Fruit fly (Drosophila melanogaster) whole organism, embryonic: ENCODE results near the gene CG12057.

Experiments used
- Ada2b ChIP-seq: fragments of 200-800 bp; sonication (Bioruptor generic); IDR thresholded peaks from 2 replicates; pipeline ENCODE4 v1.3.6; 2022; ENCODE audit warnings: missing biosample characterization, missing genetic modification characterization
- CG11456 ChIP-seq: fragments of 200-800 bp; sonication (Bioruptor generic); IDR thresholded peaks from 3 replicates; pipeline ENCODE4 v1.3.6; 2022; ENCODE audit warnings: missing biosample characterization, missing genetic modification characterization
- CG11723 ChIP-seq: fragments of 200-800 bp; sonication (Bioruptor generic); optimal IDR thresholded peaks from 2 replicates; lab custom pipeline; 2017; ENCODE audit warnings: missing biosample characterization, mild to moderate bottlenecking, missing genetic modification characterization
- CG12155 ChIP-seq: fragments of 200-800 bp; sonication (Bioruptor generic); optimal IDR thresholded peaks from 3 replicates; lab custom pipeline; 2016; ENCODE audit warnings: missing biosample characterization, missing genetic modification characterization
- CG12219 ChIP-seq: fragments of 200-800 bp; sonication (Bioruptor generic); optimal IDR thresholded peaks from 3 replicates; lab custom pipeline; 2018; ENCODE audit warnings: missing biosample characterization, mild to moderate bottlenecking, missing genetic modification characterization
- CG14441 ChIP-seq: fragments of 200-800 bp; sonication (Bioruptor generic); IDR thresholded peaks from 2 replicates; pipeline ENCODE4 v1.3.6; 2022; ENCODE audit warnings: missing biosample characterization, missing genetic modification characterization
- CG16813 ChIP-seq: fragments of 200-800 bp; sonication (Bioruptor generic); IDR thresholded peaks from 3 replicates; pipeline ENCODE4 v1.3.6; 2022; ENCODE audit warnings: missing biosample characterization, missing genetic modification characterization; ENCODE audit not compliant: partially characterized antibody
- CG18011 ChIP-seq: fragments of 200-800 bp; sonication (Bioruptor generic); optimal IDR thresholded peaks from 2 replicates; lab custom pipeline; 2017; ENCODE audit warnings: missing biosample characterization, missing genetic modification characterization, mild to moderate bottlenecking, moderate library complexity, missing genotype
- CG18476 ChIP-seq: fragments of 200-800 bp; sonication (Bioruptor generic); optimal IDR thresholded peaks from 2 replicates; lab custom pipeline; 2016; ENCODE audit warnings: missing biosample characterization, mild to moderate bottlenecking, missing genetic modification characterization
- CG30431 ChIP-seq: fragments of 200-800 bp; sonication (Bioruptor generic); optimal IDR thresholded peaks from 2 replicates; lab custom pipeline; 2017; ENCODE audit warnings: missing biosample characterization, missing genetic modification characterization
- CG32772 ChIP-seq: fragments of 200-800 bp; sonication (Bioruptor generic); IDR thresholded peaks from 2 replicates; pipeline ENCODE4 v1.3.6; 2022; ENCODE audit warnings: missing biosample characterization, missing genetic modification characterization
- CG4617 ChIP-seq: fragments of 200-800 bp; sonication (Bioruptor generic); optimal IDR thresholded peaks from 3 replicates; lab custom pipeline; 2016; ENCODE audit warnings: missing biosample characterization, missing genetic modification characterization, borderline replicate concordance
- CG5245 ChIP-seq: fragments of 200-800 bp; sonication (Bioruptor generic); optimal IDR thresholded peaks from 3 replicates; lab custom pipeline; 2016; ENCODE audit warnings: missing biosample characterization, missing genetic modification characterization
- CG6272 ChIP-seq: fragments of 200-800 bp; sonication (Bioruptor generic); IDR thresholded peaks from 2 replicates; pipeline ENCODE4 v1.3.6; 2022; ENCODE audit warnings: missing biosample characterization, missing genetic modification characterization
- CG6683 ChIP-seq: fragments of 200-800 bp; sonication (Bioruptor generic); optimal IDR thresholded peaks from 2 replicates; lab custom pipeline; 2017; ENCODE audit warnings: missing biosample characterization, mild to moderate bottlenecking, missing genetic modification characterization, missing genetic modification reagents
- CG7786 ChIP-seq: fragments of 200-800 bp; sonication (Bioruptor generic); optimal IDR thresholded peaks from 2 replicates; lab custom pipeline; 2016; ENCODE audit warnings: missing biosample characterization, missing genetic modification characterization
- CG9437 ChIP-seq: fragments of 200-800 bp; sonication (Bioruptor generic); optimal IDR thresholded peaks from 2 replicates; lab custom pipeline; 2018; ENCODE audit warnings: missing biosample characterization, mild to moderate bottlenecking, missing genetic modification characterization
- CkIIα-i1 ChIP-seq: fragments of 200-800 bp; sonication (Bioruptor generic); IDR thresholded peaks from 2 replicates; pipeline ENCODE4 v1.3.6; 2022; ENCODE audit warnings: missing biosample characterization, missing genetic modification characterization
- D19A ChIP-seq: fragments of 200-800 bp; optimal IDR thresholded peaks from 3 replicates; lab custom pipeline; 2019; ENCODE audit warnings: missing biosample characterization, mild to moderate bottlenecking, missing genetic modification characterization, moderate library complexity
- Dad ChIP-seq: fragments of 200-800 bp; sonication (Bioruptor generic); optimal IDR thresholded peaks from 3 replicates; lab custom pipeline; 2016; ENCODE audit warnings: missing biosample characterization, missing genetic modification characterization
- ERR ChIP-seq: fragments of 200-800 bp; sonication (Bioruptor generic); optimal IDR thresholded peaks from 2 replicates; lab custom pipeline; 2016; ENCODE audit warnings: missing biosample characterization, missing genetic modification characterization
- HLH54F ChIP-seq: fragments of 200-800 bp; sonication (Bioruptor generic); optimal IDR thresholded peaks from 3 replicates; lab custom pipeline; 2016; ENCODE audit warnings: missing biosample characterization, missing genetic modification characterization
- Hmr ChIP-seq: fragments of 200-800 bp; sonication (Bioruptor generic); optimal IDR thresholded peaks from 3 replicates; lab custom pipeline; 2017; ENCODE audit warnings: mild to moderate bottlenecking, missing biosample characterization, missing genetic modification reagents, missing genetic modification characterization
- Jarid2 ChIP-seq: fragments of 200-800 bp; sonication (Bioruptor generic); optimal IDR thresholded peaks from 3 replicates; lab custom pipeline; 2017; ENCODE audit warnings: mild to moderate bottlenecking, missing biosample characterization, missing genetic modification reagents, missing genetic modification characterization
- MBD-R2 ChIP-seq: fragments of 200-800 bp; sonication (Bioruptor generic); IDR thresholded peaks from 2 replicates; pipeline ENCODE4 v1.3.6; 2022; ENCODE audit warnings: missing biosample characterization, missing genetic modification characterization
- Nf-YB ChIP-seq: fragments of 200-800 bp; sonication (Bioruptor generic); optimal IDR thresholded peaks from 3 replicates; lab custom pipeline; 2019; ENCODE audit warnings: missing biosample characterization, mild to moderate bottlenecking, missing genetic modification characterization, moderate library complexity
- Nf-YC ChIP-seq: fragments of 200-800 bp; optimal IDR thresholded peaks from 3 replicates; lab custom pipeline; 2019; ENCODE audit warnings: missing biosample characterization, mild to moderate bottlenecking, missing genetic modification characterization, moderate library complexity
- NfI ChIP-seq: fragments of 200-800 bp; sonication (Bioruptor generic); optimal IDR thresholded peaks from 3 replicates; lab custom pipeline; 2018; ENCODE audit warnings: missing biosample characterization, mild to moderate bottlenecking, missing genetic modification characterization, moderate library complexity
- Opbp ChIP-seq: fragments of 200-800 bp; sonication (Bioruptor generic); IDR thresholded peaks from 3 replicates; pipeline ENCODE4 v1.3.6; 2022; ENCODE audit warnings: missing biosample characterization, missing genetic modification characterization; ENCODE audit not compliant: partially characterized antibody
- Optix ChIP-seq: fragments of 200-800 bp; sonication (Bioruptor generic); IDR thresholded peaks from 3 replicates; pipeline ENCODE4 v1.3.6; 2022; ENCODE audit warnings: missing biosample characterization, missing genetic modification characterization
- PHDP ChIP-seq: fragments of 200-800 bp; sonication (Bioruptor generic); optimal IDR thresholded peaks from 3 replicates; lab custom pipeline; 2018; ENCODE audit warnings: missing biosample characterization, mild to moderate bottlenecking, missing genetic modification characterization, moderate library complexity
- abd-A ChIP-seq: fragments of 200-800 bp; sonication (Bioruptor generic); optimal IDR thresholded peaks from 3 replicates; lab custom pipeline; 2019; ENCODE audit warnings: missing biosample characterization, mild to moderate bottlenecking, missing genetic modification characterization, moderate library complexity
- ase ChIP-seq: fragments of 200-800 bp; sonication (Bioruptor generic); IDR thresholded peaks from 3 replicates; pipeline ENCODE4 v1.3.6; 2022; ENCODE audit warnings: missing biosample characterization, missing genetic modification characterization
- bab2 ChIP-seq: fragments of 200-800 bp; sonication (Bioruptor generic); optimal IDR thresholded peaks from 2 replicates; lab custom pipeline; 2016; ENCODE audit warnings: missing biosample characterization, missing genetic modification characterization
- br ChIP-seq: fragments of >200 bp; optimal IDR thresholded peaks from 2 replicates; lab custom pipeline; 2017
- chif ChIP-seq, 2 experiments: fragments of 200-800 bp; sonication (Bioruptor generic); optimal IDR thresholded peaks; 3 replicates each; lab custom pipeline; 2016; ENCODE audit warnings: missing biosample characterization in 2 of 2, missing genetic modification characterization in 2 of 2
- chm ChIP-seq: fragments of 200-800 bp; sonication (Bioruptor generic); IDR thresholded peaks from 2 replicates; pipeline ENCODE4 v1.3.6; 2022; ENCODE audit warnings: missing biosample characterization, missing genetic modification characterization
- disco-r ChIP-seq: fragments of 200-800 bp; sonication (Bioruptor generic); optimal IDR thresholded peaks from 2 replicates; lab custom pipeline; 2016; ENCODE audit warnings: missing biosample characterization, missing genetic modification characterization
- dpn ChIP-seq, 2 experiments: fragments of 200-800 bp; sonication (Bioruptor generic); optimal IDR thresholded peaks; 3 replicates each; lab custom pipeline; 2016; ENCODE audit warnings: missing biosample characterization in 2 of 2, missing genetic modification characterization in 2 of 2
- jing ChIP-seq: fragments of 200-800 bp; sonication (Bioruptor generic); optimal IDR thresholded peaks from 2 replicates; lab custom pipeline; 2018; ENCODE audit warnings: missing biosample characterization, mild to moderate bottlenecking, missing genetic modification characterization
- jumu ChIP-seq: fragments of 200-800 bp; sonication (Bioruptor generic); optimal IDR thresholded peaks from 3 replicates; lab custom pipeline; 2016; ENCODE audit warnings: missing biosample characterization, missing genetic modification characterization
- ken ChIP-seq: fragments of 200-800 bp; sonication (Bioruptor generic); IDR thresholded peaks from 3 replicates; pipeline ENCODE4 v1.3.6; 2022; ENCODE audit warnings: missing biosample characterization, missing genetic modification characterization
- knrl ChIP-seq: fragments of 200-800 bp; sonication (Bioruptor generic); IDR thresholded peaks from 3 replicates; pipeline ENCODE4 v1.3.6; 2022; ENCODE audit warnings: missing biosample characterization, missing genetic modification characterization; ENCODE audit not compliant: partially characterized antibody
- mirr ChIP-seq: fragments of 200-800 bp; sonication (Bioruptor generic); optimal IDR thresholded peaks from 3 replicates; lab custom pipeline; 2018; ENCODE audit warnings: missing biosample characterization, mild to moderate bottlenecking, missing genetic modification characterization
- pzg ChIP-seq: fragments of 200-800 bp; sonication (Bioruptor generic); optimal IDR thresholded peaks from 3 replicates; lab custom pipeline; 2018; ENCODE audit warnings: missing biosample characterization, mild to moderate bottlenecking, missing genetic modification characterization, moderate library complexity
- sug ChIP-seq: fragments of 200-800 bp; optimal IDR thresholded peaks from 2 replicates; lab custom pipeline; 2019; ENCODE audit warnings: missing biosample characterization, mild to moderate bottlenecking, missing genetic modification characterization, moderate library complexity
- tin ChIP-seq: fragments of 200-800 bp; sonication (Bioruptor generic); optimal IDR thresholded peaks from 3 replicates; lab custom pipeline; 2016; ENCODE audit warnings: missing biosample characterization, missing genetic modification characterization
- tna ChIP-seq: fragments of 200-800 bp; sonication (Bioruptor generic); IDR thresholded peaks from 2 replicates; pipeline ENCODE4 v1.3.6; 2022; ENCODE audit warnings: missing biosample characterization, missing genetic modification characterization; ENCODE audit not compliant: partially characterized antibody
- unpg ChIP-seq: fragments of 200-800 bp; sonication (Bioruptor generic); optimal IDR thresholded peaks from 3 replicates; lab custom pipeline; 2018; ENCODE audit warnings: missing biosample characterization, mild to moderate bottlenecking, missing genetic modification characterization, moderate library complexity

The CG12057 gene

dm6 chrX:9201866-9202681 lies 10.6 kb downstream of the CG12057 start (continued):
- TF ChIP-seq Opbp (GFP tag; lab: Robert Waterston, UW) = no peak
- no peak for TF ChIP-seq CG18476
- TF ChIP-seq dpn (GFP tag; optimal IDR thresholded peaks at IDR 0.05; lab: Kevin White, UChicago) = peak in 1 of 2 experiments; percentile 40
- peak; percentile 2 for TF ChIP-seq jing (GFP tag; lab: Kevin White, UChicago)
- peak; percentile 90 for TF ChIP-seq Hmr (GFP tag; lab: Kevin White, UChicago)
- TF ChIP-seq PHDP (tag; lab: Kevin White, UChicago) = peak; percentile 81
- TF ChIP-seq Ada2b = peak; percentile 79
- peak; percentile 59; the same call in 1 of the 3 replicates for TF ChIP-seq ase
- TF ChIP-seq CG14441 = peak; percentile 86
- TF ChIP-seq CG18011 = peak; percentile 63
- TF ChIP-seq CkIIα-i1 (GFP tag; lab: Robert Waterston, UW) = peak; percentile 54; the same call in 1 of the 2 replicates
- TF ChIP-seq tna (GFP tag; lab: Robert Waterston, UW) = no peak
- TF ChIP-seq CG30431 (GFP tag; lab: Kevin White, UChicago) = peak; percentile 47
- TF ChIP-seq jumu (GFP tag; lab: Kevin White, UChicago) = no peak
- TF ChIP-seq CG11456 (GFP tag; lab: Robert Waterston, UW) = peak; percentile 97
- TF ChIP-seq ken (GFP tag; lab: Robert Waterston, UW) = peak; percentile 82
- TF ChIP-seq CG11723 (GFP tag; lab: Kevin White, UChicago) = peak; percentile 51
- peak; percentile 45; the same call in 1 of the 3 replicates for TF ChIP-seq Optix (GFP tag; lab: Robert Waterston, UW)
- peak; percentile 65 for TF ChIP-seq CG32772 (GFP tag; lab: Robert Waterston, UW)
- no peak for TF ChIP-seq CG4617 (GFP tag; lab: Kevin White, UChicago)
- no peak for TF ChIP-seq br (lab: Kevin White, UChicago)
- no peak for TF ChIP-seq disco-r
- TF ChIP-seq mirr = peak; percentile 77
- TF ChIP-seq CG7786 = peak; percentile 31
- TF ChIP-seq CG12219 (GFP tag; lab: Kevin White, UChicago) = peak; percentile 19
- TF ChIP-seq ERR (GFP tag; lab: Kevin White, UChicago) = no peak
- TF ChIP-seq tin (GFP tag; lab: Kevin White, UChicago) = peak; percentile 9
- TF ChIP-seq knrl (GFP tag; lab: Robert Waterston, UW) = no peak
- peak; percentile 72; the same call in 1 of the 2 replicates for TF ChIP-seq CG6272 (GFP tag; lab: Robert Waterston, UW)
- peak; percentile 70 for TF ChIP-seq D19A
- peak; percentile 54 for TF ChIP-seq sug
- peak; percentile 13 for TF ChIP-seq pzg (GFP tag; lab: Kevin White, UChicago)
- TF ChIP-seq NfI (GFP tag; lab: Kevin White, UChicago) = peak; percentile 69
- peak; percentile 68 for TF ChIP-seq CG6683 (GFP tag; lab: Kevin White, UChicago)
- peak; percentile 47 for TF ChIP-seq Jarid2 (GFP tag; lab: Kevin White, UChicago)
- TF ChIP-seq Nf-YC = peak; percentile 56
- TF ChIP-seq HLH54F (GFP tag; lab: Kevin White, UChicago) = peak; percentile 21
- TF ChIP-seq CG12155 (GFP tag; lab: Kevin White, UChicago) = peak; percentile 19
- no peak for TF ChIP-seq CG16813 (GFP tag; lab: Robert Waterston, UW)
- no peak for TF ChIP-seq CG5245
- peak; percentile 51 for TF ChIP-seq CG9437 (GFP tag; lab: Kevin White, UChicago)
- TF ChIP-seq MBD-R2 (GFP tag; lab: Robert Waterston, UW) = peak; percentile 65; the same call in 1 of the 2 replicates
- peak; percentile 58; the same call in 1 of the 2 replicates for TF ChIP-seq chm (GFP tag; lab: Robert Waterston, UW)
- TF ChIP-seq chif (GFP tag; optimal IDR thresholded peaks at IDR 0.05; lab: Kevin White, UChicago) = peak in 1 of 2 experiments; percentile 8
- peak; percentile 73 for TF ChIP-seq unpg (GFP tag; lab: Kevin White, UChicago)
- peak; percentile 58 for TF ChIP-seq Nf-YB
- TF ChIP-seq Dad (GFP tag; lab: Kevin White, UChicago) = no peak
- TF ChIP-seq abd-A (tag; lab: Kevin White, UChicago) = no peak
- peak; percentile 11 for TF ChIP-seq bab2 (GFP tag; lab: Kevin White, UChicago)
